Fruit fly (Drosophila melanogaster) whole organism, embryonic: ENCODE results near the gene slmb.

Experiments used
- Antp ChIP-seq: fragments of 200-800 bp; sonication (Bioruptor generic); optimal IDR thresholded peaks from 3 replicates; lab custom pipeline; 2016; ENCODE audit warnings: missing biosample characterization, missing genetic modification characterization
- Bdp1 ChIP-seq: fragments of 200-800 bp; sonication (Bioruptor generic); optimal IDR thresholded peaks from 3 replicates; lab custom pipeline; 2016; ENCODE audit warnings: missing biosample characterization, missing genetic modification characterization
- Bteb2 ChIP-seq: fragments of 200-800 bp; sonication (Bioruptor generic); optimal IDR thresholded peaks from 2 replicates; lab custom pipeline; 2016; ENCODE audit warnings: missing biosample characterization, missing genetic modification characterization
- CG10462 ChIP-seq: fragments of 200-800 bp; sonication (Bioruptor generic); optimal IDR thresholded peaks from 2 replicates; lab custom pipeline; 2016; ENCODE audit warnings: missing biosample characterization, missing genetic modification characterization
- CG11085 ChIP-seq: fragments of 200-800 bp; sonication (Bioruptor generic); IDR thresholded peaks from 2 replicates; pipeline ENCODE4 v1.3.6; 2022; ENCODE audit warnings: missing biosample characterization, missing genetic modification characterization
- CG1603 ChIP-seq: fragments of 200-800 bp; sonication (Bioruptor generic); optimal IDR thresholded peaks from 2 replicates; lab custom pipeline; 2019; ENCODE audit warnings: missing biosample characterization, mild to moderate bottlenecking, missing genetic modification characterization, moderate library complexity
- CG17359 ChIP-seq: fragments of 200-800 bp; sonication (Bioruptor generic); optimal IDR thresholded peaks from 3 replicates; lab custom pipeline; 2018; ENCODE audit warnings: missing biosample characterization, mild to moderate bottlenecking, missing genetic modification characterization, moderate library complexity
- CG4617 ChIP-seq: fragments of 200-800 bp; sonication (Bioruptor generic); optimal IDR thresholded peaks from 3 replicates; lab custom pipeline; 2016; ENCODE audit warnings: missing biosample characterization, missing genetic modification characterization, borderline replicate concordance
- CG4730 ChIP-seq: fragments of 200-800 bp; sonication (Bioruptor generic); IDR thresholded peaks from 2 replicates; pipeline ENCODE4 v1.3.6; 2022; ENCODE audit warnings: missing biosample characterization, missing genetic modification characterization
- CG6254 ChIP-seq: fragments of 200-800 bp; sonication (Bioruptor generic); optimal IDR thresholded peaks from 3 replicates; lab custom pipeline; 2017; ENCODE audit warnings: mild to moderate bottlenecking, missing biosample characterization, missing genetic modification reagents, missing genetic modification characterization
- CG8478 ChIP-seq: fragments of >200 bp; optimal IDR thresholded peaks from 2 replicates; lab custom pipeline; 2018
- CG8944 ChIP-seq: fragments of 200-800 bp; sonication (Bioruptor generic); optimal IDR thresholded peaks from 3 replicates; lab custom pipeline; 2016; ENCODE audit warnings: missing biosample characterization, missing genetic modification characterization
- CG9727 ChIP-seq: fragments of 200-800 bp; sonication (Bioruptor generic); optimal IDR thresholded peaks from 3 replicates; lab custom pipeline; 2017; ENCODE audit warnings: missing biosample characterization, mild to moderate bottlenecking, missing genetic modification characterization
- CG9817 ChIP-seq: fragments of 200-800 bp; sonication (Bioruptor generic); optimal IDR thresholded peaks from 2 replicates; lab custom pipeline; 2018; ENCODE audit warnings: missing biosample characterization, mild to moderate bottlenecking, missing genetic modification characterization, moderate library complexity
- Camta ChIP-seq: fragments of 200-800 bp; sonication (Bioruptor generic); optimal IDR thresholded peaks from 2 replicates; lab custom pipeline; 2016; ENCODE audit warnings: missing biosample characterization, missing genetic modification characterization
- Chrac-16 ChIP-seq: fragments of 200-800 bp; sonication (Bioruptor generic); optimal IDR thresholded peaks from 3 replicates; lab custom pipeline; 2016; ENCODE audit warnings: missing biosample characterization, missing genetic modification characterization
- Drgx ChIP-seq: fragments of 200-800 bp; sonication (Bioruptor generic); IDR thresholded peaks from 2 replicates; pipeline ENCODE4 v1.3.6; 2022; ENCODE audit warnings: missing biosample characterization, missing genetic modification characterization
- GATAe ChIP-seq: fragments of 200-800 bp; sonication (Bioruptor generic); conservative IDR thresholded peaks from 2 replicates; pipeline ENCODE4 v1.3.6; 2022; ENCODE audit warnings: missing biosample characterization, missing genetic modification characterization
- H15 ChIP-seq: fragments of 200-800 bp; sonication (Bioruptor generic); IDR thresholded peaks from 3 replicates; pipeline ENCODE4 v1.3.6; 2022; ENCODE audit warnings: missing biosample characterization, missing genetic modification characterization
- HLH3B ChIP-seq: fragments of 200-800 bp; sonication (Bioruptor generic); IDR thresholded peaks from 2 replicates; pipeline ENCODE4 v1.3.6; 2022; ENCODE audit warnings: missing biosample characterization, missing genetic modification characterization
- Nf-YB ChIP-seq: fragments of 200-800 bp; sonication (Bioruptor generic); optimal IDR thresholded peaks from 3 replicates; lab custom pipeline; 2019; ENCODE audit warnings: missing biosample characterization, mild to moderate bottlenecking, missing genetic modification characterization, moderate library complexity
- NfI ChIP-seq: fragments of 200-800 bp; sonication (Bioruptor generic); optimal IDR thresholded peaks from 3 replicates; lab custom pipeline; 2018; ENCODE audit warnings: missing biosample characterization, mild to moderate bottlenecking, missing genetic modification characterization, moderate library complexity
- Optix ChIP-seq: fragments of 200-800 bp; sonication (Bioruptor generic); IDR thresholded peaks from 3 replicates; pipeline ENCODE4 v1.3.6; 2022; ENCODE audit warnings: missing biosample characterization, missing genetic modification characterization
- TFAM ChIP-seq: fragments of 200-800 bp; sonication (Bioruptor generic); optimal IDR thresholded peaks from 2 replicates; lab custom pipeline; 2017; ENCODE audit warnings: missing biosample characterization, missing genetic modification characterization, inconsistent platforms
- Trl ChIP-seq, 3 experiments: fragments of >200 bp in 2 of 3; fragments of 200-800 bp in 1 of 3; sonication (Bioruptor generic) in 1 of 3; optimal IDR thresholded peaks; 2 replicates in 1 of 3; 3 replicates in 2 of 3; lab custom pipeline; 2016 to 2017; ENCODE audit warnings: missing biosample characterization in 1 of 3, missing genetic modification characterization in 1 of 3
- ab ChIP-seq: fragments of 200-800 bp; sonication (Bioruptor generic); optimal IDR thresholded peaks from 2 replicates; lab custom pipeline; 2016; ENCODE audit warnings: missing biosample characterization, missing genetic modification characterization
- abd-A ChIP-seq: fragments of 200-800 bp; sonication (Bioruptor generic); optimal IDR thresholded peaks from 3 replicates; lab custom pipeline; 2019; ENCODE audit warnings: missing biosample characterization, mild to moderate bottlenecking, missing genetic modification characterization, moderate library complexity
- ash1 ChIP-seq: fragments of 200-800 bp; sonication (Bioruptor generic); optimal IDR thresholded peaks from 2 replicates; lab custom pipeline; 2018; ENCODE audit warnings: missing biosample characterization, mild to moderate bottlenecking, missing genetic modification characterization
- btn ChIP-seq: fragments of 200-800 bp; sonication (Bioruptor generic); optimal IDR thresholded peaks from 2 replicates; lab custom pipeline; 2016; ENCODE audit warnings: missing biosample characterization, missing genetic modification characterization
- corto ChIP-seq: fragments of 200-800 bp; sonication (Bioruptor generic); optimal IDR thresholded peaks from 2 replicates; lab custom pipeline; 2016; ENCODE audit warnings: missing biosample characterization, mild to moderate bottlenecking, missing genetic modification characterization, moderate library complexity
- dimm ChIP-seq: fragments of 200-800 bp; sonication (Bioruptor generic); IDR thresholded peaks from 2 replicates; pipeline ENCODE4 v1.3.6; 2022; ENCODE audit warnings: missing biosample characterization, missing genetic modification characterization
- esg ChIP-seq: fragments of 200-800 bp; sonication (Bioruptor generic); conservative IDR thresholded peaks from 2 replicates; pipeline ENCODE4 v1.3.6; 2022; ENCODE audit warnings: missing biosample characterization, missing genetic modification characterization
- exex ChIP-seq: fragments of 200-800 bp; sonication (Bioruptor generic); optimal IDR thresholded peaks from 4 replicates; lab custom pipeline; 2018; ENCODE audit warnings: missing biosample characterization, mild to moderate bottlenecking, missing genetic modification characterization, moderate library complexity
- ftz-f1 ChIP-seq: fragments of 200-800 bp; sonication (Bioruptor generic); optimal IDR thresholded peaks from 2 replicates; lab custom pipeline; 2016; ENCODE audit warnings: missing biosample characterization, missing genetic modification characterization
- gfzf ChIP-seq: fragments of 200-800 bp; sonication (Bioruptor generic); optimal IDR thresholded peaks from 2 replicates; lab custom pipeline; 2016; ENCODE audit warnings: missing biosample characterization, mild to moderate bottlenecking, missing genetic modification characterization, moderate library complexity
- mirr ChIP-seq: fragments of 200-800 bp; sonication (Bioruptor generic); optimal IDR thresholded peaks from 3 replicates; lab custom pipeline; 2018; ENCODE audit warnings: missing biosample characterization, mild to moderate bottlenecking, missing genetic modification characterization
- salm ChIP-seq: fragments of 200-800 bp; sonication (Bioruptor generic); optimal IDR thresholded peaks from 2 replicates; lab custom pipeline; 2018; ENCODE audit warnings: missing biosample characterization, mild to moderate bottlenecking, missing genetic modification characterization
- sqz ChIP-seq: fragments of 200-800 bp; sonication (Bioruptor generic); optimal IDR thresholded peaks from 3 replicates; lab custom pipeline; 2018; ENCODE audit warnings: missing biosample characterization, mild to moderate bottlenecking, missing genetic modification characterization
- tap ChIP-seq: fragments of 200-800 bp; optimal IDR thresholded peaks from 3 replicates; lab custom pipeline; 2019; ENCODE audit warnings: missing biosample characterization, mild to moderate bottlenecking, missing genetic modification characterization, moderate library complexity
- tna ChIP-seq: fragments of 200-800 bp; sonication (Bioruptor generic); IDR thresholded peaks from 2 replicates; pipeline ENCODE4 v1.3.6; 2022; ENCODE audit warnings: missing biosample characterization, missing genetic modification characterization; ENCODE audit not compliant: partially characterized antibody
- z ChIP-seq: fragments of 200-800 bp; sonication (Bioruptor generic); IDR thresholded peaks from 3 replicates; pipeline ENCODE4 v1.3.6; 2022; ENCODE audit warnings: missing biosample characterization, missing genetic modification characterization
- zfh1 ChIP-seq: fragments of 200-800 bp; sonication (Bioruptor generic); IDR thresholded peaks from 3 replicates; pipeline ENCODE4 v1.3.6; 2022; ENCODE audit warnings: missing biosample characterization, missing genetic modification characterization

slmb gene

DNA sequence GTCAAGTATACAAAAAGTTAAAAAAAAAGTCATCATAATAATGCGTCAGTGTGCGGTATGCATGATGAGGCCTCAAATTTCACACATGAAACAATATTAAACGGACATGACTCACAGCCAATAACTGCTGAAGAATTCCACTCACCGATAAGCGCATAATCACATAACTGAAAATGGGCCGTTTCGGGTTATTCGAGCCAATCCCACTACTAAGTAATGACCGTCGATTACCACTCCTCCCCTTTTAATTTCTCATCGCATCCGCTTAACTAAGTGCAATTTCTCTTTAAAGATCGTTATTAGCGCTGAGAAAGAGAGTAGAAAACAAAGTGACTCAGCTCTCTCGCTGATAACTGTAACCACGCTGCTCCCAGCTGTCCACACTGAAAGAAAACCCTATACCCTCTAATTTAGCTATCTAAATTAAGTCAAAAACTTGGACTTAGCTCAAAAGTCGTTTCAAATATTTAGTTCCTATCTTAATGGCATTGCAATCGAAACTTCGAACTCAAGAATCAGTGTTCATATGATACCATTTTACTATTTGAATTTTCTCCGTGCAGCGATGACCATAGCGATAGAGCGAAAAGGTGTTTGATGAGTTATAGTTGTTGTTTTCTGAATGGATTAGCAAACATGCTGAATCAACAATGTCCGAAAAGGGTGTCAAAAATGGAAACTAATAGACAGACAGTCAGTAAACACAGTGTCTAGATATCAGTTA, 14.4 kb downstream of the slmb start (continued):
- TF ChIP-seq TFAM (peak; percentile 67), CG8478 (lab: Kevin White, UChicago) (no peak), CG17359 (peak; percentile 89), CG8944 (GFP tag; lab: Kevin White, UChicago) (peak; percentile 61), CG11085 (GFP tag; lab: Robert Waterston, UW) (peak; percentile 57; the same call in 1 of the 2 replicates), dimm (GFP tag; lab: Robert Waterston, UW) (peak; percentile 69), Nf-YB (peak; percentile 70), ab (GFP tag; lab: Kevin White, UChicago) (peak; percentile 61), mirr (no peak), Bteb2 (peak; percentile 89), z (GFP tag; lab: Robert Waterston, UW) (no peak), CG9817 (tag; lab: Kevin White, UChicago) (peak; percentile 74), HLH3B (GFP tag; lab: Robert Waterston, UW) (peak; percentile 87), exex (tag; lab: Kevin White, UChicago) (peak; percentile 78), Camta (GFP tag; lab: Kevin White, UChicago) (peak; percentile 83), esg (peak; percentile 84), ash1 (peak; percentile 41), tna (GFP tag; lab: Robert Waterston, UW) (0 out of 2 replicates have a peak, but pooled peaks have one; percentile 7), Optix (GFP tag; lab: Robert Waterston, UW) (peak; percentile 83), corto (GFP tag; lab: Kevin White, UChicago) (no peak), Bdp1 (GFP tag; lab: Kevin White, UChicago) (peak; percentile 78), H15 (GFP tag; lab: Robert Waterston, UW) (peak; percentile 84), zfh1 (GFP tag; lab: Robert Waterston, UW) (peak; percentile 86), abd-A (no peak), Trl (optimal IDR thresholded peaks at IDR 0.05; lab: Kevin White, UChicago) (peak in 1 of 2 experiments; percentile 39), Trl (GFP tag; optimal IDR thresholded peaks at IDR 0.05; lab: Kevin White, UChicago) (peak; percentile 88), CG10462 (GFP tag; lab: Kevin White, UChicago) (peak; percentile 74), tap (peak; percentile 90), Drgx (GFP tag; lab: Robert Waterston, UW) (peak; percentile 85), Antp (peak; percentile 88), btn (peak; percentile 87), ftz-f1 (GFP tag; lab: Kevin White, UChicago) (no peak), sqz (GFP tag; lab: Kevin White, UChicago) (no peak), GATAe (GFP tag; lab: Robert Waterston, UW) (peak; percentile 75), CG4730 (GFP tag; lab: Robert Waterston, UW) (peak; percentile 85), gfzf (GFP tag; lab: Kevin White, UChicago) (no peak), CG6254 (GFP tag; lab: Kevin White, UChicago) (peak; percentile 66), CG4617 (GFP tag; lab: Kevin White, UChicago) (peak; percentile 66), salm (tag; lab: Kevin White, UChicago) (peak; percentile 78), CG9727 (GFP tag; lab: Kevin White, UChicago) (peak; percentile 81), Chrac-16 (GFP tag; lab: Kevin White, UChicago) (peak; percentile 80), NfI (GFP tag; lab: Kevin White, UChicago) (peak; percentile 87), CG1603 (tag; lab: Kevin White, UChicago) (peak; percentile 93)
